Worm (Caenorhabditis elegans): ENCODE data around the gene sru-39.

Gene sru-39

DNA sequence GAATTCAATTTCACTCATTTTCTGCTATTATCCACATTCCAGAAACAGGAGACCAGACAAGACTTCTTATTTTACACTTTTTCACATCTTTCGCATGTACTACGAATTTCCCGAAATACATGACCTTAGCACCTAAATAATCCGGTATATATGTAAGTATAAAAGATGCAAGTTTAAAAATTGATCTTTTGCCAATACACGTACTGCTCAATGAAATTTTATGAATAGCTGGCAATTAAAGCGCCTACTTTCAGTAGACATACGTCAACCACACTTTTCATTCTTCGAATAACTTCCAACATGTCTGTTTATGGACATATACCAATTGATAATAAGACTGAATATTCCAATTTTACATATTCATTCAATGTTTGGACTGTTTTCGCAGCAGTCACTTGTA, at the start of gene sru-39:
Gene sru-39 (plus strand): TSS at position 301 of the 400 bp plus-strand sequence.
- TF ChIP-seq zip-11 (GFP tag; IDR thresholded peaks at IDR 0.05) = no peak
- TF ChIP-seq nhr-25 (tag; optimal IDR thresholded peaks at IDR 0.05; ENCODE audit: borderline replicate concordance, insufficient read depth) = no peak
- TF ChIP-seq F10B5.3 (tag; optimal IDR thresholded peaks at IDR 0.05) = no peak
- TF ChIP-seq nhr-42 (GFP tag; IDR thresholded peaks at IDR 0.05) = no peak

ce11 chrV:9753554-9753953, 49.7 kb upstream of the sru-39 start:
- TF ChIP-seq dmd-8 (GFP tag; IDR thresholded peaks at IDR 0.05) (0 out of 2 replicates have a peak, but pooled peaks have one; percentile 53), daf-12 (tag; optimal IDR thresholded peaks at IDR 0.05) (no peak)

- TF ChIP-seq lsy-2 (tag; optimal IDR thresholded peaks at IDR 0.05) = no peak
- TF ChIP-seq attf-4 (tag; optimal IDR thresholded peaks at IDR 0.05) = no peak
- TF ChIP-seq ztf-7 (tag; optimal IDR thresholded peaks at IDR 0.05) = no peak
- no peak for TF ChIP-seq aha-1 (tag)
- no peak for TF ChIP-seq nhr-76 (tag; optimal IDR thresholded peaks at IDR 0.05)
- no peak for TF ChIP-seq ceh-62 (tag; optimal IDR thresholded peaks at IDR 0.05)
- no peak for TF ChIP-seq ceh-32 (tag; optimal IDR thresholded peaks at IDR 0.05; ENCODE audit: poor library complexity)
- no peak for TF ChIP-seq zip-2 (tag; optimal IDR thresholded peaks at IDR 0.05)
- TF ChIP-seq zfp-2 (tag; optimal IDR thresholded peaks at IDR 0.05) = no peak
- TF ChIP-seq dmd-6 (GFP tag; IDR thresholded peaks at IDR 0.05) = no peak
- no peak for TF ChIP-seq nhr-6 (tag; optimal IDR thresholded peaks at IDR 0.05)
- TF ChIP-seq hif-1 (tag; optimal IDR thresholded peaks at IDR 0.05) = no peak
These were observed 48.8 kb upstream of the sru-39 start, which contains the start of gene F58E6.5 for ce11 chrV:9754459-9754858. Gene F58E6.5, minus strand, starts transcription at chrV:9754559.

DNA sequence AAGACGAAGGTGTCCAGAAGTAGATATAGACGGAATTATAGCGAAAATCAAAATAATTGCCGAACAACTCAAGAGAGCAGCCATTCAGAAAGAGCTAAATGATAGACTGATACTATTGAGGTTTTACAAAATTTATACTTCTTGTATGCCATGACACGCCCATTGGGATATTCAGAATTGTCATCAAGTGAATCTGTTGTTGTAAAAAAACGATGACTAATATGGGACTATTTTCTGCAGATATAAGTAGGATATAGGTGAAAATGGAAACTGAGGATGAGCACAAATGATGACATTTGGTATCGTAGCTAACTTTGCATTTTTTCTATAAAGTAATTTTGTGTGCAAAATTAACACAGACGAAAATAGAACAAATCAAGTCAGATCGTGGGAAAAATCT, 47.6 kb upstream of the sru-39 start, which contains the start of gene F58E6.8:
Gene F58E6.8 (minus strand): TSS at position 101 of the 400 bp plus-strand sequence.
- TF ChIP-seq nhr-111 (GFP tag; optimal IDR thresholded peaks at IDR 0.05) = no peak
- no peak for TF ChIP-seq pqm-1 (tag; optimal IDR thresholded peaks at IDR 0.05)
- TF ChIP-seq lin-39 (tag; optimal IDR thresholded peaks at IDR 0.05) = no peak
- TF ChIP-seq lin-15B (tag; optimal IDR thresholded peaks at IDR 0.05) = no peak
- no peak for TF ChIP-seq nhr-41 (GFP tag; IDR thresholded peaks at IDR 0.05)
- no peak for TF ChIP-seq egl-27 (tag; optimal IDR thresholded peaks at IDR 0.05)
- no peak for TF ChIP-seq zag-1 (tag; optimal IDR thresholded peaks at IDR 0.05)

ce11 chrV:9756242-9756641, 47.0 kb upstream of the sru-39 start, which contains the start of gene hrg-3:
Gene hrg-3, plus strand, starts transcription at chrV:9756468.
- TF ChIP-seq nhr-102 (tag; optimal IDR thresholded peaks at IDR 0.05) = no peak
- peak; percentile 31 for TF ChIP-seq pqm-1 (tag; optimal IDR thresholded peaks at IDR 0.05)
- TF ChIP-seq ztf-7 (tag; optimal IDR thresholded peaks at IDR 0.05) = peak; percentile 92
- no peak for TF ChIP-seq tag-97 (GFP tag; IDR thresholded peaks at IDR 0.05)
- no peak for TF ChIP-seq ZK337.2 (GFP tag; IDR thresholded peaks at IDR 0.05)
- no peak for TF ChIP-seq vab-7 (GFP tag; IDR thresholded peaks at IDR 0.05)
- TF ChIP-seq php-3 (GFP tag; IDR thresholded peaks at IDR 0.05) = peak; percentile 66
- TF ChIP-seq hmg-1.1 (GFP tag; IDR thresholded peaks at IDR 0.05) = no peak

DNA sequence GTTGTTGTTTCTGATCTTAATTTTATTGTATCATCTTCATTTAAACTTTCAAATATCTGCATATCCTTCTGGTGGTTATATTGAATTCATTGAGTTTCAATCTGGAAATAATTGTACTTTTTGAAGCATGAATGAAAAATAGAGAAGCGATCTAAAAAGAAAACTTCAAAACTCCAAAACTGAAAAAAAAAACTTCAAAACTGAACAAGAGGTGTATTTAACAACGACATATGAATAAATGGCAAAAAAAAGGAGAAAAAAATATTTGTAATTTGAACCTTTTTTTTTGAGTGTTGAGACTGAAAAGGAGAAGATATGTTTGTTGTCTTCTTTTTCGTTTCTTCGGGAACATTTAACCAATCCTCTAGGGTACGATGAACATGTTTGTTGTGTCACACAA, 45.4 kb upstream of the sru-39 start, which contains the start of gene F58E6.11:
Gene F58E6.11 (minus strand): TSS at position 101 of the 400 bp plus-strand sequence.
- no peak for TF ChIP-seq nhr-102 (tag; optimal IDR thresholded peaks at IDR 0.05)
- TF ChIP-seq lin-29 (GFP tag; IDR thresholded peaks at IDR 0.05) = no peak
- TF ChIP-seq ceh-28 (tag; optimal IDR thresholded peaks at IDR 0.05) = no peak
- no peak for TF ChIP-seq attf-4 (tag; optimal IDR thresholded peaks at IDR 0.05)
- TF ChIP-seq dmd-8 (GFP tag; IDR thresholded peaks at IDR 0.05) = no peak
- no peak for TF ChIP-seq mep-1 (tag; optimal IDR thresholded peaks at IDR 0.05)
- TF ChIP-seq zfp-3 (GFP tag; conservative IDR thresholded peaks at IDR 0.05) = no peak
- TF ChIP-seq pqm-1 (tag; optimal IDR thresholded peaks at IDR 0.05) = no peak
- TF ChIP-seq lir-3 (tag; optimal IDR thresholded peaks at IDR 0.05) = no peak
- no peak for TF ChIP-seq mes-2 (tag; optimal IDR thresholded peaks at IDR 0.05; ENCODE audit: poor library complexity, severe bottlenecking)
- TF ChIP-seq lsy-2 (tag; optimal IDR thresholded peaks at IDR 0.05) = no peak
- TF ChIP-seq mxl-3 (GFP tag; optimal IDR thresholded peaks at IDR 0.05) = no peak
- TF ChIP-seq rbr-2 (tag; optimal IDR thresholded peaks at IDR 0.05) = no peak
- TF ChIP-seq nhr-25 (tag; optimal IDR thresholded peaks at IDR 0.05; ENCODE audit: borderline replicate concordance, insufficient read depth) = no peak
- no peak for TF ChIP-seq saeg-2 (GFP tag; IDR thresholded peaks at IDR 0.05)
- no peak for TF ChIP-seq ama-1 (optimal IDR thresholded peaks at IDR 0.05)
- no peak for TF ChIP-seq Y105C5A.15 (GFP tag; IDR thresholded peaks at IDR 0.05)
- no peak for TF ChIP-seq daf-19 (GFP tag; conservative IDR thresholded peaks at IDR 0.05)
- TF ChIP-seq aly-2 (tag; optimal IDR thresholded peaks at IDR 0.05) = no peak

Measured in whole organism, L4 larva.